Worm (Caenorhabditis elegans): Measurements from ENCODE around the gene F37C4.8.

ce11 chrIV:3839420-3839819, 41.6 kb downstream of the F37C4.8 start, which contains the start of gene F28F9.2:
- TF ChIP-seq dao-5 (tag; optimal IDR thresholded peaks at IDR 0.05) (no peak), him-1 (tag; optimal IDR thresholded peaks at IDR 0.05) (no peak)
